Worm (Caenorhabditis elegans) whole organism, mixed stage, embryonic: ENCODE measurements around the gene wago-4.

Experiments used
- elt-3 ChIP-seq: fragments of 150-350 bp; optimal IDR thresholded peaks from 2 replicates; lab custom pipeline; 2014; ENCODE audit warnings: missing biosample characterization, missing genetic modification characterization
- nhr-2 ChIP-seq: fragments of 150-350 bp; optimal IDR thresholded peaks from 2 replicates; lab custom pipeline; 2014; ENCODE audit warnings: missing biosample characterization, missing genetic modification characterization
- nhr-28 ChIP-seq: fragments of 150-350 bp; optimal IDR thresholded peaks from 2 replicates; lab custom pipeline; 2014; ENCODE audit warnings: missing biosample characterization, missing genetic modification characterization
- pha-4 ChIP-seq: fragments of 150-350 bp; optimal IDR thresholded peaks from 2 replicates; lab custom pipeline; 2018; ENCODE audit warnings: missing biosample characterization, missing genetic modification reagents, missing genetic modification characterization

DNA sequence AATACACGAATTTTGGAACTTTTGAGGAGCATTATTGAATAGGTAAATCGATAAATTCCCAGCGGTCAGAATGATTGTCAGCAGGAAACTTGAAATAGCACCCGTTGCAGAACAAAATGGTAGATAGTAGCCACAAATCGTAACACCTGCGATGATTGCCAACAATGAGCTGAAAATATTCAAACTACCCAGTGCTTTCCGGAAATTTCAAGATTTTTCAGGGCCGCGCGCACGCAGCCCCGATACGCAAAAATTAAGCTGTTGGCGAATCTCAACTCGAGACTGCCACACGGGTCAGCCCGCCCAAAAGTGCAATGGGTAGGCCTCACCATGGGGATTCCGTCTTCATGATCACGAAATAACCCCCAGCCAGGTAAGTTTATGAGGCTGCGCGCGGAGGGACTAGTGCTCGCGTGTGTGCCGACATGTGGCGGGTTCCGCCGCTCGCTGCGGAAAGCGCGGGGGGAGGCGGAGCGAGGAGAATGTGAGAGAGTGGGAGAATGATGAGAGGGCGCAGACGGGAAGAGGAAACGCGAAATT is 25.3 kb downstream of the wago-4 start:
- TF ChIP-seq nhr-28 (tag; lab: Kevin White, UChicago): no peak
- TF ChIP-seq nhr-2 (tag; lab: Kevin White, UChicago): no peak
- TF ChIP-seq pha-4: peak; percentile 76
- TF ChIP-seq elt-3: peak; percentile 82
